Fruit fly (Drosophila melanogaster): ENCODE data around the gene CG2113.
A peak's percentile ranks its signal among the peaks of the same experiment; 100 is the strongest.

CG2113 gene

DNA sequence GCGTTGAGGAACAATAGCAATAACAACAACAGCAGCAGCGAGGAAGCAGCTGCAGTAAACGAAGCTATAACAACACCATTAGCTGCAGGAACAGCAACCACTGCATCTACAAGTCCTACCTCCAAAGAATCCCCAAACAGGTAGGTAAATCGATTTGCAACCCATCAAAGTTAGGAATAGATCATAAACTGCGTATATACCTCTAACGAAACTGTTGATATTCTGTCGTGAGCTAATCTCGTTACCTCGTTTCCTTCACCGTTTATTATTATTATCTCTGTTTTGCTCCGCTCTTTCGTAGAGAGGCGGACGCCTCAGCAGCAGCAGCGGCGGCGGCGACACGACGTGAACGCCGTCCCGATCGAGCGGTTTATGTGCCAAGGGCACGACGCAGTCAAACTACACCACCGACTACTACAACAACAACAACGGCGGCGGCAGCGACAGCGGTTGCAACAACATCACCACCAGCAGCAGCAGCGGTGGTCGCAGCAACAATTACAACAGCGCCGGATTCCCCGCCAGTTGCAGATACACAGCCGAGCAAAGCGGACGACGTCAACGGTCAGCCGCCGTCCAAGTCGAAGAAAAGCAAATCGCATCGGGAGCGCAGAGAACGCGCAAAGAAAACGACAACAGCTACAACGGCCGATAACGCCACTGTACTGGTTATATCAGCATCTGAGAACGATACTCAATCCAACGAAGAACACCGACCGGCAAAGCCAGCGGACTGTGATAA, 43.0 kb downstream of the CG2113 start (continued):
- TF ChIP-seq Xrp1 (GFP tag; IDR thresholded peaks at IDR 0.05) (0 out of 2 replicates have a peak, but pooled peaks have one; percentile 50), dati (GFP tag; IDR thresholded peaks at IDR 0.05) (no peak), grau (tag; optimal IDR thresholded peaks at IDR 0.05) (no peak), CG1792 (GFP tag; optimal IDR thresholded peaks at IDR 0.05) (no peak), sens-2 (GFP tag; IDR thresholded peaks at IDR 0.05) (0 out of 2 replicates have a peak, but pooled peaks have one; percentile 14), HmgD (GFP tag; optimal IDR thresholded peaks at IDR 0.05) (no peak), Mad (GFP tag; optimal IDR thresholded peaks at IDR 0.05) (no peak), sim (GFP tag; IDR thresholded peaks at IDR 0.05) (no peak), CG32767 (GFP tag; IDR thresholded peaks at IDR 0.05) (peak; percentile 64; the same call in 1 of the 2 replicates), ftz-f1 (GFP tag; optimal IDR thresholded peaks at IDR 0.05) (peak; percentile 89), CG8388 (GFP tag; optimal IDR thresholded peaks at IDR 0.05) (no peak), Doc2 (GFP tag; IDR thresholded peaks at IDR 0.05) (no peak), CG30431 (GFP tag; optimal IDR thresholded peaks at IDR 0.05) (no peak), CG10654 (GFP tag; optimal IDR thresholded peaks at IDR 0.05) (no peak), CG7556 (GFP tag; optimal IDR thresholded peaks at IDR 0.05) (no peak), CG17802 (tag; optimal IDR thresholded peaks at IDR 0.05) (no peak), CG12659 (GFP tag; optimal IDR thresholded peaks at IDR 0.05) (no peak), B-H2 (GFP tag; optimal IDR thresholded peaks at IDR 0.05) (no peak), fd96Cb (tag; optimal IDR thresholded peaks at IDR 0.05) (no peak), Jarid2 (GFP tag; optimal IDR thresholded peaks at IDR 0.05) (peak; percentile 34), ci (GFP tag; IDR thresholded peaks at IDR 0.05) (peak; percentile 77), Oli (tag; optimal IDR thresholded peaks at IDR 0.05) (no peak), CG17186 (GFP tag; optimal IDR thresholded peaks at IDR 0.05) (no peak), sisA (GFP tag; IDR thresholded peaks at IDR 0.05) (no peak), CG16863 (GFP tag; optimal IDR thresholded peaks at IDR 0.05) (no peak), ewg (GFP tag; optimal IDR thresholded peaks at IDR 0.05) (no peak), zen2 (GFP tag; IDR thresholded peaks at IDR 0.05; ENCODE audit: partially characterized antibody) (no peak), CG4707 (GFP tag; optimal IDR thresholded peaks at IDR 0.05) (no peak), pho (GFP tag; optimal IDR thresholded peaks at IDR 0.05) (no peak), gfzf (GFP tag; optimal IDR thresholded peaks at IDR 0.05) (no peak), disco-r (GFP tag; optimal IDR thresholded peaks at IDR 0.05) (no peak), pzg (GFP tag; optimal IDR thresholded peaks at IDR 0.05) (no peak), CG9609 (GFP tag; optimal IDR thresholded peaks at IDR 0.05) (no peak), ase (GFP tag; IDR thresholded peaks at IDR 0.05) (no peak), Med (GFP tag) (peak; percentile 85), Atf6 (GFP tag; IDR thresholded peaks at IDR 0.05) (0 out of 2 replicates have a peak, but pooled peaks have one; percentile 37), Ssrp (tag; optimal IDR thresholded peaks at IDR 0.05) (no peak), Aef1 (GFP tag; IDR thresholded peaks at IDR 0.05) (no peak; the same call in 2 of the 3 replicates), CG4854 (GFP tag; optimal IDR thresholded peaks at IDR 0.05) (no peak), CG15601 (tag; optimal IDR thresholded peaks at IDR 0.05) (no peak), CTCF (GFP tag; optimal IDR thresholded peaks at IDR 0.05) (no peak), CG11504 (tag; optimal IDR thresholded peaks at IDR 0.05) (peak; percentile 47), CG13624 (GFP tag; optimal IDR thresholded peaks at IDR 0.05) (peak; percentile 33), HmgZ (tag; optimal IDR thresholded peaks at IDR 0.05) (peak; percentile 12), chn (GFP tag; optimal IDR thresholded peaks at IDR 0.05) (no peak), caup (GFP tag; optimal IDR thresholded peaks at IDR 0.05; ENCODE audit: severe bottlenecking) (no peak), CG7839 (tag; optimal IDR thresholded peaks at IDR 0.05) (no peak), Hand (GFP tag; optimal IDR thresholded peaks at IDR 0.05) (no peak), Nf-YA (GFP tag; IDR thresholded peaks at IDR 0.05) (no peak), CG6854 (GFP tag; optimal IDR thresholded peaks at IDR 0.05) (no peak)

Measured in whole organism, embryonic.